Worm (Caenorhabditis elegans): ENCODE data around the gene C27A7.5.

Gene C27A7.5

ce11 chrV:12162906-12163305 lies 786 bp upstream of the C27A7.5 start, which contains the start of gene srj-4:
srj-4 (plus strand) TSS chrV:12163206.
- no peak for TF ChIP-seq tbx-2 (tag; optimal IDR thresholded peaks at IDR 0.05)
- TF ChIP-seq ceh-82 (tag; optimal IDR thresholded peaks at IDR 0.05): no peak
- TF ChIP-seq ztf-11 (tag; optimal IDR thresholded peaks at IDR 0.05): no peak
- no peak for TF ChIP-seq lin-39 (tag; optimal IDR thresholded peaks at IDR 0.05)
- TF ChIP-seq elt-3 (tag; optimal IDR thresholded peaks at IDR 0.05): no peak
- TF ChIP-seq zag-1 (tag; optimal IDR thresholded peaks at IDR 0.05): no peak
- no peak for TF ChIP-seq elt-1 (tag; optimal IDR thresholded peaks at IDR 0.05)
- TF ChIP-seq nhr-237 (tag; optimal IDR thresholded peaks at IDR 0.05): no peak
- TF ChIP-seq ZK546.5 (tag; optimal IDR thresholded peaks at IDR 0.05): no peak
- TF ChIP-seq ama-1 (optimal IDR thresholded peaks at IDR 0.05): no peak

ce11 chrV:12161157-12161556 lies 963 bp downstream of the C27A7.5 start:
- TF ChIP-seq hmg-11 (tag; optimal IDR thresholded peaks at IDR 0.05) (peak; percentile 34), nfya-1 (tag; optimal IDR thresholded peaks at IDR 0.05; ENCODE audit: insufficient read depth) (peak; percentile 15), ceh-82 (tag; optimal IDR thresholded peaks at IDR 0.05) (no peak), ceh-16 (tag; optimal IDR thresholded peaks at IDR 0.05) (no peak), elt-2 (tag; optimal IDR thresholded peaks at IDR 0.05) (no peak)

- TF ChIP-seq tbx-2 (tag; optimal IDR thresholded peaks at IDR 0.05): no peak
- TF ChIP-seq nhr-25 (tag; optimal IDR thresholded peaks at IDR 0.05): peak; percentile 51
- TF ChIP-seq egl-5 (tag; optimal IDR thresholded peaks at IDR 0.05): peak; percentile 35
- no peak for TF ChIP-seq egl-27 (tag; optimal IDR thresholded peaks at IDR 0.05)
- TF ChIP-seq unc-39 (tag; optimal IDR thresholded peaks at IDR 0.05): no peak
- no peak for TF ChIP-seq elt-2 (tag; optimal IDR thresholded peaks at IDR 0.05)
- TF ChIP-seq nhr-43 (tag; optimal IDR thresholded peaks at IDR 0.05; ENCODE audit: poor library complexity, severe bottlenecking): no peak
- no peak for TF ChIP-seq lin-15B (tag; optimal IDR thresholded peaks at IDR 0.05)
Measured at ce11 chrV:12159975-12160374, 2.1 kb downstream of the C27A7.5 start.

- TF ChIP-seq nfya-1 (tag; optimal IDR thresholded peaks at IDR 0.05; ENCODE audit: insufficient read depth) (peak; percentile 25), R02D3.7 (tag; optimal IDR thresholded peaks at IDR 0.05) (no peak)
Measured at ce11 chrV:12158377-12158776, 3.7 kb downstream of the C27A7.5 start.

- no peak for TF ChIP-seq nhr-67 (tag; optimal IDR thresholded peaks at IDR 0.05)
- TF ChIP-seq jun-1 (tag; optimal IDR thresholded peaks at IDR 0.05): no peak
- TF ChIP-seq sea-2 (GFP tag; optimal IDR thresholded peaks at IDR 0.05): no peak
Measured at ce11 chrV:12154554-12154953, 7.6 kb downstream of the C27A7.5 start, which contains the start of gene C27A7.9. C27A7.9 (minus strand) TSS chrV:12154654.

ce11 chrV:12153784-12154183 lies 8.3 kb downstream of the C27A7.5 start:
- TF ChIP-seq unc-39 (tag; optimal IDR thresholded peaks at IDR 0.05): no peak
- no peak for TF ChIP-seq sea-2 (GFP tag; optimal IDR thresholded peaks at IDR 0.05)
- TF ChIP-seq nfya-1 (tag; optimal IDR thresholded peaks at IDR 0.05; ENCODE audit: insufficient read depth): no peak
- no peak for TF ChIP-seq aly-2 (tag; optimal IDR thresholded peaks at IDR 0.05)
- TF ChIP-seq tbx-2 (tag; optimal IDR thresholded peaks at IDR 0.05): no peak
- TF ChIP-seq nhr-43 (tag; optimal IDR thresholded peaks at IDR 0.05; ENCODE audit: poor library complexity, severe bottlenecking): no peak
- TF ChIP-seq ceh-16 (tag; optimal IDR thresholded peaks at IDR 0.05): no peak
- TF ChIP-seq zag-1 (tag; optimal IDR thresholded peaks at IDR 0.05): no peak
- TF ChIP-seq mdl-1 (tag; optimal IDR thresholded peaks at IDR 0.05): no peak
- no peak for TF ChIP-seq ama-1 (optimal IDR thresholded peaks at IDR 0.05)
- TF ChIP-seq ZK546.5 (tag; optimal IDR thresholded peaks at IDR 0.05): no peak
- TF ChIP-seq ceh-9 (tag; optimal IDR thresholded peaks at IDR 0.05): no peak
- TF ChIP-seq ztf-4 (tag; optimal IDR thresholded peaks at IDR 0.05): no peak
- TF ChIP-seq nhr-77 (tag; optimal IDR thresholded peaks at IDR 0.05): no peak
- no peak for TF ChIP-seq nhr-67 (tag; optimal IDR thresholded peaks at IDR 0.05)
- TF ChIP-seq fkh-2 (tag; optimal IDR thresholded peaks at IDR 0.05): no peak
- no peak for TF ChIP-seq elt-3 (tag; optimal IDR thresholded peaks at IDR 0.05)
- TF ChIP-seq elt-1 (tag; optimal IDR thresholded peaks at IDR 0.05): no peak
- TF ChIP-seq daf-12 (tag; optimal IDR thresholded peaks at IDR 0.05): no peak
- TF ChIP-seq lin-15B (tag; optimal IDR thresholded peaks at IDR 0.05): no peak

All from whole organism, L3 larva.